Fruit fly (Drosophila melanogaster) whole organism, embryonic: ENCODE data around the gene Unr.
A peak's percentile ranks its signal among the peaks of the same experiment; 100 is the strongest.

Source experiments
- ATbp ChIP-seq: fragments of 200-800 bp; sonication (Bioruptor generic); optimal IDR thresholded peaks from 2 replicates; lab custom pipeline; 2017; ENCODE audit warnings: missing biosample characterization, mild to moderate bottlenecking, missing genetic modification characterization, missing genetic modification reagents
- Atf3 ChIP-seq: fragments of 200-800 bp; sonication (Bioruptor generic); optimal IDR thresholded peaks from 3 replicates; lab custom pipeline; 2016; ENCODE audit warnings: missing biosample characterization, missing genetic modification characterization
- Awh ChIP-seq: fragments of 200-800 bp; sonication (Bioruptor generic); IDR thresholded peaks from 2 replicates; pipeline ENCODE4, ENCODE4 v1.3.6; 2022; ENCODE audit warnings: missing biosample characterization, missing genetic modification characterization
- CG10462 ChIP-seq: fragments of 200-800 bp; sonication (Bioruptor generic); optimal IDR thresholded peaks from 2 replicates; lab custom pipeline; 2016; ENCODE audit warnings: missing biosample characterization, missing genetic modification characterization
- CG12071 ChIP-seq: fragments of 200-800 bp; sonication (Bioruptor generic); optimal IDR thresholded peaks from 3 replicates; lab custom pipeline; 2018; ENCODE audit warnings: missing biosample characterization, mild to moderate bottlenecking, missing genetic modification characterization
- CG12236 ChIP-seq: fragments of 200-800 bp; sonication (Bioruptor generic); optimal IDR thresholded peaks from 2 replicates; lab custom pipeline; 2016; ENCODE audit warnings: missing biosample characterization, missing genetic modification characterization
- CG12769 ChIP-seq: fragments of 200-800 bp; sonication (Bioruptor generic); optimal IDR thresholded peaks from 2 replicates; lab custom pipeline; 2019; ENCODE audit warnings: missing biosample characterization, mild to moderate bottlenecking, missing genetic modification characterization, moderate library complexity
- CG16863 ChIP-seq: fragments of 200-800 bp; sonication (Bioruptor generic); optimal IDR thresholded peaks from 3 replicates; lab custom pipeline; 2016; ENCODE audit warnings: missing biosample characterization, missing genetic modification characterization
- CG17361 ChIP-seq: fragments of 200-800 bp; sonication (Bioruptor generic); IDR thresholded peaks from 3 replicates; pipeline ENCODE4 v1.3.6; 2022; ENCODE audit warnings: missing biosample characterization, missing genetic modification characterization
- CG2678 ChIP-seq: fragments of 200-800 bp; sonication (Bioruptor generic); optimal IDR thresholded peaks from 3 replicates; lab custom pipeline; 2019; ENCODE audit warnings: missing biosample characterization, mild to moderate bottlenecking, missing genetic modification characterization, moderate library complexity
- CG2889 ChIP-seq: fragments of 200-800 bp; sonication (Bioruptor generic); IDR thresholded peaks from 3 replicates; pipeline ENCODE4 v1.3.6; 2022; ENCODE audit warnings: missing biosample characterization, missing genetic modification characterization
- CG30403 ChIP-seq: fragments of 200-800 bp; sonication (Bioruptor generic); optimal IDR thresholded peaks from 3 replicates; lab custom pipeline; 2016; ENCODE audit warnings: missing biosample characterization, missing genetic modification characterization
- CG30431 ChIP-seq: fragments of 200-800 bp; sonication (Bioruptor generic); optimal IDR thresholded peaks from 2 replicates; lab custom pipeline; 2017; ENCODE audit warnings: missing biosample characterization, missing genetic modification characterization
- CG4360 ChIP-seq: fragments of 200-800 bp; sonication (Bioruptor generic); IDR thresholded peaks from 2 replicates; pipeline ENCODE4 v1.3.6; 2022; ENCODE audit warnings: missing biosample characterization, missing genetic modification characterization
- CG4820 ChIP-seq: fragments of 200-800 bp; sonication (Bioruptor generic); optimal IDR thresholded peaks from 3 replicates; lab custom pipeline; 2016; ENCODE audit warnings: missing biosample characterization, missing genetic modification characterization
- CG6254 ChIP-seq: fragments of 200-800 bp; sonication (Bioruptor generic); optimal IDR thresholded peaks from 3 replicates; lab custom pipeline; 2017; ENCODE audit warnings: mild to moderate bottlenecking, missing biosample characterization, missing genetic modification reagents, missing genetic modification characterization
- CG6683 ChIP-seq: fragments of 200-800 bp; sonication (Bioruptor generic); optimal IDR thresholded peaks from 2 replicates; lab custom pipeline; 2017; ENCODE audit warnings: missing biosample characterization, mild to moderate bottlenecking, missing genetic modification characterization, missing genetic modification reagents
- CG7372 ChIP-seq: fragments of 200-800 bp; sonication (Bioruptor generic); IDR thresholded peaks from 2 replicates; pipeline ENCODE4 v1.3.6; 2022; ENCODE audit warnings: missing biosample characterization, missing genetic modification characterization
- CG7556 ChIP-seq: fragments of 200-800 bp; sonication (Bioruptor generic); optimal IDR thresholded peaks from 2 replicates; lab custom pipeline; 2017; ENCODE audit warnings: missing biosample characterization, mild to moderate bottlenecking, missing genetic modification characterization
- CG8359 ChIP-seq: fragments of 200-800 bp; sonication (Bioruptor generic); optimal IDR thresholded peaks from 2 replicates; lab custom pipeline; 2017; ENCODE audit warnings: missing biosample characterization, mild to moderate bottlenecking, missing genetic modification characterization, borderline replicate concordance
- CrebB ChIP-seq: fragments of 200-800 bp; sonication (Bioruptor generic); optimal IDR thresholded peaks from 3 replicates; lab custom pipeline; 2018; ENCODE audit warnings: missing biosample characterization, mild to moderate bottlenecking, missing genetic modification characterization
- Dref ChIP-seq: fragments of 200-800 bp; sonication (Bioruptor generic); IDR thresholded peaks from 2 replicates; pipeline ENCODE4 v1.3.6; 2022; ENCODE audit warnings: missing biosample characterization, missing genetic modification characterization
- Ets65A ChIP-seq: fragments of 200-800 bp; sonication (Bioruptor generic); peaks from one replicate; lab custom pipeline; 2016; ENCODE audit warnings: missing biosample characterization, missing genetic modification characterization
- Gug ChIP-seq: fragments of 200-800 bp; sonication (Bioruptor generic); IDR thresholded peaks from 4 replicates; pipeline ENCODE4 v1.3.6; 2022; ENCODE audit warnings: missing biosample characterization, missing genetic modification characterization
- Hmr ChIP-seq: fragments of 200-800 bp; sonication (Bioruptor generic); optimal IDR thresholded peaks from 3 replicates; lab custom pipeline; 2017; ENCODE audit warnings: mild to moderate bottlenecking, missing biosample characterization, missing genetic modification reagents, missing genetic modification characterization
- Hr51 ChIP-seq, 2 experiments: fragments of 200-800 bp; sonication (Bioruptor generic); optimal IDR thresholded peaks; 2 replicates in 1 of 2; 3 replicates in 1 of 2; lab custom pipeline; 2016 to 2018; ENCODE audit warnings: missing biosample characterization in 2 of 2, missing genetic modification characterization in 2 of 2, mild to moderate bottlenecking in 1 of 2, moderate library complexity in 1 of 2
- Hr78 ChIP-seq, 2 experiments: fragments of 200-800 bp in 1 of 2; fragments of >200 bp in 1 of 2; sonication (Bioruptor generic) in 1 of 2; optimal IDR thresholded peaks; 2 replicates each; lab custom pipeline; 2017 to 2019; ENCODE audit warnings: missing biosample characterization in 2 of 2, missing genetic modification characterization in 2 of 2, mild to moderate bottlenecking in 1 of 2, moderate library complexity in 1 of 2
- az2 ChIP-seq: fragments of 200-800 bp; sonication (Bioruptor generic); optimal IDR thresholded peaks from 3 replicates; lab custom pipeline; 2016; ENCODE audit warnings: missing biosample characterization, missing genetic modification characterization
- dmrt11E ChIP-seq: fragments of 200-800 bp; sonication (Bioruptor generic); optimal IDR thresholded peaks from 3 replicates; lab custom pipeline; 2018; ENCODE audit warnings: missing biosample characterization, mild to moderate bottlenecking, missing genetic modification characterization, moderate library complexity
- fd102C ChIP-seq: fragments of 200-800 bp; sonication (Bioruptor generic); optimal IDR thresholded peaks from 2 replicates; lab custom pipeline; 2018; ENCODE audit warnings: missing biosample characterization, mild to moderate bottlenecking, missing genetic modification characterization, moderate library complexity
- grn ChIP-seq: fragments of 200-800 bp; sonication (Bioruptor generic); optimal IDR thresholded peaks from 3 replicates; lab custom pipeline; 2017; ENCODE audit warnings: missing biosample characterization, missing genetic modification characterization
- gsb-n ChIP-seq: fragments of 200-800 bp; sonication (Bioruptor generic); optimal IDR thresholded peaks from 3 replicates; lab custom pipeline; 2018; ENCODE audit warnings: missing biosample characterization, mild to moderate bottlenecking, missing genetic modification characterization
- ind ChIP-seq: fragments of 200-800 bp; sonication (Bioruptor generic); optimal IDR thresholded peaks from 3 replicates; lab custom pipeline; 2016; ENCODE audit warnings: missing biosample characterization, missing genetic modification characterization
- lilli ChIP-seq: fragments of 200-800 bp; sonication (Bioruptor generic); optimal IDR thresholded peaks from 3 replicates; lab custom pipeline; 2016; ENCODE audit warnings: missing biosample characterization, missing genetic modification characterization
- mld ChIP-seq: fragments of 200-800 bp; sonication (Bioruptor generic); IDR thresholded peaks from 3 replicates; pipeline ENCODE4 v1.3.6; 2022; ENCODE audit warnings: missing biosample characterization, missing genetic modification characterization; ENCODE audit not compliant: partially characterized antibody
- nmo ChIP-seq: fragments of 200-800 bp; sonication (Bioruptor generic); optimal IDR thresholded peaks from 2 replicates; lab custom pipeline; 2018; ENCODE audit warnings: missing biosample characterization, mild to moderate bottlenecking, missing genetic modification characterization, moderate library complexity
- nom ChIP-seq: fragments of 200-800 bp; sonication (Bioruptor generic); optimal IDR thresholded peaks from 2 replicates; lab custom pipeline; 2017; ENCODE audit warnings: missing biosample characterization, missing genetic modification characterization, mild to moderate bottlenecking, moderate library complexity, missing genetic modification reagents
- pan ChIP-seq, 4 experiments: fragments of >200 bp in 3 of 4; fragments of 200-800 bp in 1 of 4; sonication (Bioruptor generic) in 1 of 4; optimal IDR thresholded peaks in 3 of 4; IDR thresholded peaks in 1 of 4; 2 replicates each; pipeline versions ENCODE4 v1.3.6 to Lab custom; 2017 to 2022; ENCODE audit warnings: missing biosample characterization in 2 of 4, missing genetic modification characterization in 2 of 4, mixed read lengths in 1 of 4
- phol ChIP-seq: fragments of 200-800 bp; sonication (Bioruptor generic); optimal IDR thresholded peaks from 3 replicates; lab custom pipeline; 2018; ENCODE audit warnings: missing biosample characterization, mild to moderate bottlenecking, missing genetic modification characterization, moderate library complexity
- prd ChIP-seq, 3 experiments: fragments of >200 bp in 2 of 3; fragments of 200-800 bp in 1 of 3; sonication (Bioruptor generic) in 1 of 3; optimal IDR thresholded peaks in 2 of 3; IDR thresholded peaks in 1 of 3; 2 replicates in 2 of 3; 3 replicates in 1 of 3; pipeline versions ENCODE4 v1.3.6 to Lab custom; 2017 to 2022; ENCODE audit warnings: missing biosample characterization in 1 of 3, missing genetic modification characterization in 1 of 3
- pros ChIP-seq: fragments of 200-800 bp; sonication (Bioruptor generic); optimal IDR thresholded peaks from 3 replicates; lab custom pipeline; 2019; ENCODE audit warnings: missing biosample characterization, mild to moderate bottlenecking, missing genetic modification characterization, moderate library complexity
- rib ChIP-seq: fragments of 200-800 bp; sonication (Bioruptor generic); IDR thresholded peaks from 2 replicates; pipeline ENCODE4 v1.3.6; 2022; ENCODE audit warnings: missing biosample characterization, missing genetic modification characterization
- sisA ChIP-seq: fragments of 200-800 bp; sonication (Bioruptor generic); IDR thresholded peaks from 2 replicates; pipeline ENCODE4 v1.3.6; 2022; ENCODE audit warnings: missing biosample characterization, missing genetic modification characterization
- stc ChIP-seq: fragments of 200-800 bp; sonication (Bioruptor generic); IDR thresholded peaks from 2 replicates; pipeline ENCODE4 v1.3.6; 2022; ENCODE audit warnings: missing biosample characterization, missing genetic modification characterization
- tin ChIP-seq: fragments of 200-800 bp; sonication (Bioruptor generic); optimal IDR thresholded peaks from 3 replicates; lab custom pipeline; 2016; ENCODE audit warnings: missing biosample characterization, missing genetic modification characterization
- tll ChIP-seq, 2 experiments: fragments of 200-800 bp in 1 of 2; fragments of >200 bp in 1 of 2; sonication (Bioruptor generic) in 1 of 2; optimal IDR thresholded peaks; 2 replicates each; lab custom pipeline; 2017 to 2019; ENCODE audit warnings: missing biosample characterization in 2 of 2, missing genetic modification characterization in 2 of 2, mild to moderate bottlenecking in 1 of 2, moderate library complexity in 1 of 2
- ttk ChIP-seq: fragments of 200-800 bp; sonication (Bioruptor generic); IDR thresholded peaks from 2 replicates; pipeline ENCODE4 v2.1.2; 2022; ENCODE audit warnings: missing biosample characterization, missing genetic modification characterization
- zen ChIP-seq: fragments of 200-800 bp; sonication (Bioruptor generic); optimal IDR thresholded peaks from 3 replicates; lab custom pipeline; 2018; ENCODE audit warnings: missing biosample characterization, mild to moderate bottlenecking, missing genetic modification characterization, moderate library complexity
- zf30C ChIP-seq: fragments of 200-800 bp; sonication (Bioruptor generic); optimal IDR thresholded peaks from 3 replicates; lab custom pipeline; 2018; ENCODE audit warnings: missing biosample characterization, mild to moderate bottlenecking, missing genetic modification characterization

Unr gene

DNA sequence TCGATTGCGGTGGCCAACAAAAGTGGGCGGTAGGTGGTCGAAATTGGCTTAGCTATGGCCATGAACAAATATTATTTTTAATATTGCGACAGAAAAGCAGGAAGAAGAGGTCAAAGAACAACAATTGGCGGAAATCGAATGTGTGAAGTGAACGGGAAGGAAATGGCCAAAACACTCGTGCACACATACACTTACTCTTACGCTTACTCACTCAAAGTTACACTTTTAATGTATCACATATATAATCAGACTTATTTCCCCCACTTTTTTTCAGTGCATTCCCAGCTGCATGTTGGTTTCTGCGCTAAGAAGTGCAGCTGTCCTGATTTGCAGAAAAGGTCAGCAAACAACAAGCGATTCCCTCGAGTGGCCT, 6.3 kb upstream of the Unr start (continued):
- TF ChIP-seq Hmr (GFP tag; lab: Kevin White, UChicago) (peak; percentile 43), az2 (GFP tag; lab: Kevin White, UChicago) (peak; percentile 17), ATbp (peak; percentile 47), lilli (GFP tag; lab: Kevin White, UChicago) (peak; percentile 9), CG2678 (peak; percentile 13), zen (no peak), pros (GFP tag; lab: Kevin White, UChicago) (no peak), Hr51 (GFP tag; optimal IDR thresholded peaks at IDR 0.05; lab: Kevin White, UChicago) (peak in 1 of 2 experiments; percentile 14), pan (optimal IDR thresholded peaks at IDR 0.05; lab: Kevin White, UChicago) (no peak), pan (GFP tag; optimal IDR thresholded peaks at IDR 0.05 in 1 of 2, IDR thresholded peaks at IDR 0.05 in 1 of 2) (peak in 1 of 2 experiments; percentile 21), CG12236 (no peak), fd102C (GFP tag; lab: Kevin White, UChicago) (no peak), CG4820 (GFP tag; lab: Kevin White, UChicago) (peak; percentile 30), CG17361 (GFP tag; lab: Robert Waterston, UW) (no peak), CG6683 (no peak), CG30431 (no peak), sisA (0 out of 2 replicates have a peak, but pooled peaks have one; percentile 10), zf30C (GFP tag; lab: Kevin White, UChicago) (peak; percentile 71), nom (GFP tag; lab: Kevin White, UChicago) (no peak), CG12071 (GFP tag; lab: Kevin White, UChicago) (peak; percentile 14), Hr78 (GFP tag; optimal IDR thresholded peaks at IDR 0.05; lab: Kevin White, UChicago) (peak in 1 of 2 experiments; percentile 22), phol (tag; lab: Kevin White, UChicago) (peak; percentile 38), ind (GFP tag; lab: Kevin White, UChicago) (peak; percentile 15), CG2889 (GFP tag; lab: Robert Waterston, UW) (no peak), gsb-n (tag; lab: Kevin White, UChicago) (peak; percentile 13), CG10462 (GFP tag; lab: Kevin White, UChicago) (no peak), ttk (GFP tag; lab: Robert Waterston, UW) (no peak), CG6254 (GFP tag; lab: Kevin White, UChicago) (peak; percentile 16), rib (GFP tag; lab: Robert Waterston, UW) (no peak), Ets65A (GFP tag; lab: Kevin White, UChicago) (peak; percentile 95), CrebB (tag; lab: Kevin White, UChicago) (no peak), dmrt11E (tag; lab: Kevin White, UChicago) (peak; percentile 10), Atf3 (GFP tag; lab: Kevin White, UChicago) (no peak), CG7556 (peak; percentile 55), CG8359 (no peak), CG16863 (GFP tag; lab: Kevin White, UChicago) (no peak), nmo (GFP tag; lab: Kevin White, UChicago) (peak; percentile 6), CG30403 (peak; percentile 66), CG7372 (GFP tag; lab: Robert Waterston, UW) (no peak), prd (optimal IDR thresholded peaks at IDR 0.05; lab: Kevin White, UChicago) (no peak), prd (GFP tag; IDR thresholded peaks at IDR 0.05; lab: Robert Waterston, UW) (peak; percentile 35; the same call in 1 of the 3 replicates), Dref (GFP tag; lab: Robert Waterston, UW) (no peak), tll (GFP tag; optimal IDR thresholded peaks at IDR 0.05; lab: Kevin White, UChicago) (no peak), grn (GFP tag; lab: Kevin White, UChicago) (no peak), Gug (peak; percentile 32; the same call in 2 of the 4 replicates), mld (GFP tag; lab: Robert Waterston, UW) (no peak), stc (GFP tag; lab: Robert Waterston, UW) (no peak), tin (GFP tag; lab: Kevin White, UChicago) (peak; percentile 23), Awh (GFP tag; lab: Robert Waterston, UW) (peak; percentile 22; the same call in 1 of the 2 replicates), CG12769 (tag; lab: Kevin White, UChicago) (no peak), CG4360 (no peak)
